Worm (Caenorhabditis elegans): ENCODE measurements around the gene haao-1.

haao-1 gene

ce11 chrV:9477863-9478262 is 26.8 kb upstream of the haao-1 start, which contains the start of gene nas-3:
nas-3 (plus strand) TSS chrV:9478163.
- TF ChIP-seq nhr-43 (tag; optimal IDR thresholded peaks at IDR 0.05; ENCODE audit: poor library complexity, severe bottlenecking) (no peak), nhr-67 (tag; optimal IDR thresholded peaks at IDR 0.05) (no peak), lin-39 (tag; optimal IDR thresholded peaks at IDR 0.05) (no peak), skn-1 (tag; optimal IDR thresholded peaks at IDR 0.05) (no peak), nhr-76 (tag; optimal IDR thresholded peaks at IDR 0.05) (no peak), tbx-2 (tag; optimal IDR thresholded peaks at IDR 0.05) (no peak), R02D3.7 (tag; optimal IDR thresholded peaks at IDR 0.05) (no peak), nfya-1 (tag; optimal IDR thresholded peaks at IDR 0.05; ENCODE audit: insufficient read depth) (no peak), sea-2 (GFP tag; optimal IDR thresholded peaks at IDR 0.05) (no peak)

- TF ChIP-seq pha-4 (tag; optimal IDR thresholded peaks at IDR 0.05) (no peak), ZK546.5 (tag; optimal IDR thresholded peaks at IDR 0.05) (no peak), jun-1 (tag; optimal IDR thresholded peaks at IDR 0.05) (no peak), hmg-11 (tag; optimal IDR thresholded peaks at IDR 0.05) (no peak), sea-2 (GFP tag; optimal IDR thresholded peaks at IDR 0.05) (no peak), nhr-67 (tag; optimal IDR thresholded peaks at IDR 0.05) (no peak), nhr-11 (tag; optimal IDR thresholded peaks at IDR 0.05) (no peak), fkh-10 (GFP tag; optimal IDR thresholded peaks at IDR 0.05) (no peak), mdl-1 (tag; optimal IDR thresholded peaks at IDR 0.05) (no peak), eor-1 (tag; optimal IDR thresholded peaks at IDR 0.05) (no peak), aly-2 (tag; optimal IDR thresholded peaks at IDR 0.05) (no peak), tbx-2 (tag; optimal IDR thresholded peaks at IDR 0.05) (no peak), nhr-23 (tag; optimal IDR thresholded peaks at IDR 0.05) (no peak)
Observed at ce11 chrV:9480566-9480965, 24.1 kb upstream of the haao-1 start, which contains the start of gene K06A4.6. K06A4.6 (minus strand) TSS chrV:9480666.

- peak; percentile 86 for TF ChIP-seq fkh-10 (GFP tag; optimal IDR thresholded peaks at IDR 0.05)
- no peak for TF ChIP-seq lsy-12 (tag; optimal IDR thresholded peaks at IDR 0.05)
- no peak for TF ChIP-seq nhr-67 (tag; optimal IDR thresholded peaks at IDR 0.05)
Observed at ce11 chrV:9483738-9484256, 20.9 kb upstream of the haao-1 start, which contains the start of gene K06A4.2. K06A4.2 (plus strand) TSS chrV:9484206.

ce11 chrV:9485508-9485907 is 19.2 kb upstream of the haao-1 start:
- no peak for TF ChIP-seq ztf-4 (tag; optimal IDR thresholded peaks at IDR 0.05)
- no peak for TF ChIP-seq nhr-28 (tag; optimal IDR thresholded peaks at IDR 0.05)
- TF ChIP-seq zag-1 (tag; optimal IDR thresholded peaks at IDR 0.05), result no peak
- TF ChIP-seq daf-12 (tag; optimal IDR thresholded peaks at IDR 0.05), result no peak
- TF ChIP-seq nhr-25 (tag; optimal IDR thresholded peaks at IDR 0.05), result no peak
- TF ChIP-seq nhr-23 (tag; optimal IDR thresholded peaks at IDR 0.05), result no peak
- no peak for TF ChIP-seq egl-27 (tag; optimal IDR thresholded peaks at IDR 0.05)
- TF ChIP-seq nhr-67 (tag; optimal IDR thresholded peaks at IDR 0.05), result no peak
- TF ChIP-seq nhr-12 (tag; optimal IDR thresholded peaks at IDR 0.05), result no peak

- TF ChIP-seq tbx-2 (tag; optimal IDR thresholded peaks at IDR 0.05), result no peak
- TF ChIP-seq zag-1 (tag; optimal IDR thresholded peaks at IDR 0.05), result no peak
- TF ChIP-seq unc-39 (tag; optimal IDR thresholded peaks at IDR 0.05), result no peak
- TF ChIP-seq jun-1 (tag; optimal IDR thresholded peaks at IDR 0.05), result peak; percentile 6
- TF ChIP-seq elt-2 (tag; optimal IDR thresholded peaks at IDR 0.05), result peak; percentile 72
- no peak for TF ChIP-seq egl-5 (tag; optimal IDR thresholded peaks at IDR 0.05)
Observed at ce11 chrV:9489411-9489810, 15.3 kb upstream of the haao-1 start, which contains the start of gene K06A4.10. K06A4.10 (minus strand) TSS chrV:9489800.

ce11 chrV:9491440-9492160 is 13.1 kb upstream of the haao-1 start, which contains the start of gene K06A4.7:
K06A4.7 (minus strand) TSS chrV:9491490.
- TF ChIP-seq lin-15B (tag; optimal IDR thresholded peaks at IDR 0.05), result no peak
- peak; percentile 70 for TF ChIP-seq pqm-1 (tag; optimal IDR thresholded peaks at IDR 0.05)
- peak; percentile 87 for TF ChIP-seq elt-2 (tag; optimal IDR thresholded peaks at IDR 0.05)
- peak; percentile 44 for TF ChIP-seq jun-1 (tag; optimal IDR thresholded peaks at IDR 0.05)
- TF ChIP-seq nhr-77 (tag; optimal IDR thresholded peaks at IDR 0.05), result no peak
- TF ChIP-seq snpc-4 (tag; optimal IDR thresholded peaks at IDR 0.05), result no peak
- TF ChIP-seq pha-4 (tag; optimal IDR thresholded peaks at IDR 0.05), result peak; percentile 67
